Worm (Caenorhabditis elegans) whole organism, L4/young adult: Measurements from ENCODE around the gene srxa-9.

ENCODE experiments used
- W03F9.2 ChIP-seq: fragments of 150-350 bp; optimal IDR thresholded peaks from 2 replicates; lab custom pipeline; 2014; ENCODE audit warnings: missing biosample characterization, missing genetic modification characterization
- dao-5 ChIP-seq: sonication (generic microtip); optimal IDR thresholded peaks from 2 replicates; lab custom pipeline; 2016; ENCODE audit warnings: missing genotype, missing genetic modification characterization, moderate library complexity, missing compliant biosample characterization
- him-1 ChIP-seq: sonication (generic microtip); optimal IDR thresholded peaks from 2 replicates; lab custom pipeline; 2016; ENCODE audit warnings: missing genotype, missing genetic modification reagents, missing genetic modification characterization, missing compliant biosample characterization

DNA sequence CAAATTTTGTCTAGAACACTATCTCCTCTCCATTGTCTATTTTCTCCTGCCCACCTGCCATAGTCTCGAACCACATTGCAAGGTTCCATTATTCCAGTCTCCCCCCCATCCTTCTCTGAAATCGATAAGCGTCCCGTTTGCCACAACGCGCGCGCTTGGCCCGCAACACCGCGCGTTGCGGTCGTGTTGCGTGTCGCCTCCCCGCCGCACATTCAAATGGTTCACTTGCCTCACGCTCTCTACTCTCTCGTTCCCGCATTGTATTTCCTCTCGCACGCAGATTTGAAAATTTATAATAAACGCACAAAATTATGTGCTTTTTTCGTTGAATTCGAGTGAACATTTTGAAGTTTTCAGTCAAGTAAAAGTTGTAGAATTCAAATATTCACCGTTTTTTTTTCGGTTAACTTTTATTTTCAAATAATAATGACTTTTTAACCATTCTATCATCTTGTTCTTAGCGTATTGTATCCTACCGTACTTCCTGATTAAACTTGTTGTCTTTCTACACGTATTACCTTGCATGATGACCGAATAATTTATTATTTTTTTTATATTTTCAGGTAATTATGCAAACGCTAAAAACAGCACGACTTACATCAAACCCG is 21.1 kb upstream of the srxa-9 start, which contains the start of gene lin-15B:
- TF ChIP-seq him-1 (tag; lab: Kevin White, UChicago) (no peak), W03F9.2 (tag; lab: Kevin White, UChicago) (no peak), dao-5 (tag; lab: Kevin White, UChicago) (no peak)
